Fruit fly (Drosophila melanogaster): ENCODE data around the gene CG14275.

Gene CG14275

DNA sequence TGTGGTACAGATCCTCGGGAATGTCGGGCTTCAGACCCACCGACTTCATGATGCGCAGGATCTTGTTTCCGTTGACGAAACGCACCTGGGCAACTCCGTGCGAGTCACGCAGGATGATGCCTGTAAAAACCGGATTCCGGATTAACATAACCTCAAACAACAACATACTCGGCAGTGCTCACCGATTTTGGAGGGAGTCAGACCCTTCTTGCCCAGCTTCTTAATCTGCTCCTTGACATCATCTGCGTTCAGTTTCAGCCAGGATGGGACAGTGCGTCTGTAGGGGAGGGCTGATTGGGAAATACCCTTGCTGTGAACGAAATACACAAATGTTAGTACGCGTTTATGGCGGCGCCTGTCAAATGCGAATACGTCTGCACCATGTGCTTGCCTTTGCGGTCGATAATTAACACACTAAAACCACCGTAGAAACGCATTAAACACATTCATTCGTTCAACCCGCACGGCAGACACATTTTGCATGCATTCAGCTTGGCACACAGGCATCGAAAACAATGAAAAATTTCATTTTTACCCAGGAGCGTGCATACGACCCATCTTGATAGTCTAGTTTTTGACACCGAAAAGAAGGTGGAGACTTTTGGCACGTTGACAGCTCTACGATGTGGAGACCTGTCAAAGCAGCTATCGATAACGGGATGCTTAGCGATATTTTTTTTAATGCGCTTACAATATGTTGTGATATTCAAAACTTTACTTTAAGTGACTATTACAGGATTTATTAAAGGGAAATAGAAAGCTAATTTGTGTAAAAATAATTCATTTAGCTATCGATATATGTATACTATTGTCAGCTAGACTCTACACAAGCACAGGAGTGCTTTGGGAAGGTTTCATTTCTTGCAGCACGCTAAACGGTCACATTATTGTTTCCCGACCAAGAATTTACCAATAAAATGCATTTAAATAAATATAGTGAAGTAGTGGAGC lies 37.0 kb downstream of the CG14275 start, which contains the start of the genes RpS13 and CSN8 (continued):
- TF ChIP-seq Bdp1 (GFP tag; optimal IDR thresholded peaks at IDR 0.05) (no peak), seq (GFP tag; IDR thresholded peaks at IDR 0.05) (no peak), NC2β (GFP tag; optimal IDR thresholded peaks at IDR 0.05) (peak; percentile 43), CG14050 (GFP tag; IDR thresholded peaks at IDR 0.05) (no peak), Ets65A (GFP tag) (no peak), Dip2 (GFP tag; IDR thresholded peaks at IDR 0.05) (no peak), Lim3 (GFP tag; IDR thresholded peaks at IDR 0.05) (no peak), Chrac-16 (GFP tag; optimal IDR thresholded peaks at IDR 0.05) (no peak), zfh2 (GFP tag; optimal IDR thresholded peaks at IDR 0.05) (no peak), sr (GFP tag; IDR thresholded peaks at IDR 0.05) (no peak), lmd (GFP tag; IDR thresholded peaks at IDR 0.05) (no peak), da (GFP tag; optimal IDR thresholded peaks at IDR 0.05) (no peak), dan (GFP tag; IDR thresholded peaks at IDR 0.05) (no peak), bcd (GFP tag; optimal IDR thresholded peaks at IDR 0.05) (peak; percentile 11), CG4617 (GFP tag; optimal IDR thresholded peaks at IDR 0.05; ENCODE audit: borderline replicate concordance) (peak; percentile 56), CG4820 (GFP tag; optimal IDR thresholded peaks at IDR 0.05) (no peak), Atf-2 (GFP tag; optimal IDR thresholded peaks at IDR 0.05) (no peak), GATAe (GFP tag; conservative IDR thresholded peaks at IDR 0.05) (no peak), CG10565 (GFP tag; optimal IDR thresholded peaks at IDR 0.05) (no peak), Ravus (GFP tag; IDR thresholded peaks at IDR 0.05) (no peak), CG33557 (GFP tag; optimal IDR thresholded peaks at IDR 0.05) (no peak), ems (GFP tag; optimal IDR thresholded peaks at IDR 0.05) (no peak), CG18599 (GFP tag; optimal IDR thresholded peaks at IDR 0.05) (peak; percentile 20), CG3065 (GFP tag; optimal IDR thresholded peaks at IDR 0.05) (no peak), CG14860 (GFP tag; IDR thresholded peaks at IDR 0.05; ENCODE audit: partially characterized antibody) (peak; percentile 92), CG34422 (GFP tag; IDR thresholded peaks at IDR 0.05) (peak; percentile 62; the same call in 1 of the 3 replicates), Doc2 (GFP tag; IDR thresholded peaks at IDR 0.05) (no peak), amos (GFP tag; IDR thresholded peaks at IDR 0.05; ENCODE audit: partially characterized antibody) (peak; percentile 93), CG2202 (tag; optimal IDR thresholded peaks at IDR 0.05) (no peak), pho (GFP tag; optimal IDR thresholded peaks at IDR 0.05) (peak; percentile 29), Fer2 (tag; optimal IDR thresholded peaks at IDR 0.05) (no peak), usp (GFP tag; optimal IDR thresholded peaks at IDR 0.05) (no peak), Ets97D (GFP tag; optimal IDR thresholded peaks at IDR 0.05) (peak; percentile 95), ab (GFP tag; optimal IDR thresholded peaks at IDR 0.05) (no peak), CG9876 (GFP tag; optimal IDR thresholded peaks at IDR 0.05) (no peak), pum (GFP tag; optimal IDR thresholded peaks at IDR 0.05) (no peak), CG4360 (GFP tag; IDR thresholded peaks at IDR 0.05) (no peak), MBD-R2 (GFP tag; IDR thresholded peaks at IDR 0.05) (no peak; the same call in 1 of the 2 replicates), yki (optimal IDR thresholded peaks at IDR 0.05) (no peak), CG4282 (GFP tag; optimal IDR thresholded peaks at IDR 0.05) (no peak), ttk (GFP tag; IDR thresholded peaks at IDR 0.05) (no peak), bigmax (GFP tag; optimal IDR thresholded peaks at IDR 0.05) (peak; percentile 95), otp (GFP tag; IDR thresholded peaks at IDR 0.05) (no peak), CG8924 (tag; optimal IDR thresholded peaks at IDR 0.05) (peak; percentile 38), Jarid2 (GFP tag; optimal IDR thresholded peaks at IDR 0.05) (peak; percentile 36), schlank (tag; optimal IDR thresholded peaks at IDR 0.05) (no peak), CG13287 (GFP tag; IDR thresholded peaks at IDR 0.05; ENCODE audit: partially characterized antibody) (peak; percentile 96), BEAF-32 (GFP tag; optimal IDR thresholded peaks at IDR 0.05) (peak; percentile 96), CG7987 (GFP tag; optimal IDR thresholded peaks at IDR 0.05) (no peak), wdn (GFP tag; IDR thresholded peaks at IDR 0.05) (no peak), Hmx (GFP tag; optimal IDR thresholded peaks at IDR 0.05) (no peak)

All from whole organism, embryonic.